Fruit fly (Drosophila melanogaster) whole organism: ENCODE measurements around the gene CG42747.

Experiments used
- CG8478 ChIP-seq: fragments of >200 bp; optimal IDR thresholded peaks from 2 replicates; lab custom pipeline; 2018; ENCODE audit warnings: inconsistent platforms
- pan ChIP-seq: fragments of >200 bp; optimal IDR thresholded peaks from 2 replicates; lab custom pipeline; 2017
- psq ChIP-seq: fragments of >200 bp; optimal IDR thresholded peaks from 2 replicates; lab custom pipeline; 2017
- usp ChIP-seq: fragments of >200 bp; optimal IDR thresholded peaks from 2 replicates; lab custom pipeline; 2017; ENCODE audit warnings: missing biosample characterization, missing genetic modification characterization, mixed read lengths

DNA sequence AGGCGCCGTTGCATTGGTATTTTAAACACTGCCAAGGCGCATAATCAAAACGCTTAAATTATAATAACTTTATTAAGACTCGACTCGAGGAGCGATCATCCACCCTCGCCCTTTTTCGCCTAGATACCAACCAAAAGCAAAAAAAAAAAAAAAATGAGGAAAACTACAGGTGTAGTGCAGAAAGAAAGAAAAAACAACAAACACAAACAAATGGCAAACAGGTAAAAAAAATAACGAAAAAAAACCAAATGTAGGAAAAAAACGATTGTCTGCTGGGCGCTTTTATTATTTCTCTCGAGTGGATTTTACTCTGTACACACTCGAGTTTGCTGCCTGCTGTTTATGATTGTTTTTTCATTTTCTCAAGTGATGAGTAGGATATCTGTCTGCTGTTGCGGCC is 56.8 kb downstream of the CG42747 start:
- TF ChIP-seq CG8478 (lab: Kevin White, UChicago) (no peak), pan (lab: Kevin White, UChicago) (no peak), usp (GFP tag; lab: Kevin White, UChicago) (no peak), psq (lab: Kevin White, UChicago) (no peak)
